Fruit fly (Drosophila melanogaster): ENCODE data around the gene sage.

DNA sequence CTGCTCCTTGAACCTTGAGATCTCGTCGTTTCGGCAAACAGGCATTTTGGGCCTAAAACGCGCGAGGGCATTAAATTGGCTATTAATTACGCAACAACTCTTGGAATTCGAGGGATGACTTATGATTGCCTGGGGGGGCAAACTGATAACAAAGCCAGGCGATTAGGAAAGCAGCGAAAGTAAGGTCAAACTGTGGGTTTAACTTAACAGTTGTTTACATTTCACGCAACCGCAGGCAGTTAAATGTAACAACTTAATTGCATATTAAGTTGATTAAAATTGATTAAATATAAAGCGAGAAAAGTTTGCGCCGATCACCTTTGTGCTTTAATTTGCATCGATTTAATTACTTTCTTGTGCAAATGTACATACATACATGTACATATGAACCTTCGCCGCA lies 23.8 kb upstream of the sage start:
- no peak for TF ChIP-seq psq (optimal IDR thresholded peaks at IDR 0.05)
- TF ChIP-seq pan (optimal IDR thresholded peaks at IDR 0.05): no peak
- no peak for TF ChIP-seq EcR (GFP tag; optimal IDR thresholded peaks at IDR 0.05)

All from whole organism.